Fruit fly (Drosophila melanogaster): ENCODE data around the gene Cpr64Aa.

dm6 chr3L:4185259-4185658 is 23.7 kb downstream of the Cpr64Aa start:
- no peak for TF ChIP-seq ash1 (GFP tag; optimal IDR thresholded peaks at IDR 0.05)
- no peak for TF ChIP-seq Meics (GFP tag; optimal IDR thresholded peaks at IDR 0.05)
- no peak for TF ChIP-seq CG16779 (GFP tag; IDR thresholded peaks at IDR 0.05)

Measured in whole organism, embryonic.